Fruit fly (Drosophila melanogaster): ENCODE results near the gene mGluR.

The mGluR gene

dm6 chr4:963193-963592 lies 26.6 kb downstream of the mGluR start:
- TF ChIP-seq noc (tag; optimal IDR thresholded peaks at IDR 0.05): no peak

DNA sequence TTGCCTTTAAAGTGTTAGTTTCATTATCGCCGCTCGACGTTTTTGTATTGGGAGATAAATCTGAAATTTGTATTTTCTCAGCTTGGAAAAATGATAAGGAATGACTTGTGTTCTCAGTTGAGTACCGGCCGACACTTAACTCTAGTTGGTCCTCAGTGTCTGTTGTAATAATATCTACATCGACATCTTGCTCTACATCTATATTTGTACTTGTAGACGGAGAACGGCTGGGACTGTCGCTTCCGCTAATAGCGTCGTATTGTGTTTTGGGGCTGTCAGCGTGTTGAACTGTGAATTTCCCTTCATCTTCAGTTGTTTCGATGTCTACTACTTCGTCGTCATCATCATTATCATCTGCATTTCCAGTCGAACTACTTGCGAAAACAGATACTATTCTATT lies 27.1 kb downstream of the mGluR start:
- TF ChIP-seq noc (tag; optimal IDR thresholded peaks at IDR 0.05): no peak

DNA sequence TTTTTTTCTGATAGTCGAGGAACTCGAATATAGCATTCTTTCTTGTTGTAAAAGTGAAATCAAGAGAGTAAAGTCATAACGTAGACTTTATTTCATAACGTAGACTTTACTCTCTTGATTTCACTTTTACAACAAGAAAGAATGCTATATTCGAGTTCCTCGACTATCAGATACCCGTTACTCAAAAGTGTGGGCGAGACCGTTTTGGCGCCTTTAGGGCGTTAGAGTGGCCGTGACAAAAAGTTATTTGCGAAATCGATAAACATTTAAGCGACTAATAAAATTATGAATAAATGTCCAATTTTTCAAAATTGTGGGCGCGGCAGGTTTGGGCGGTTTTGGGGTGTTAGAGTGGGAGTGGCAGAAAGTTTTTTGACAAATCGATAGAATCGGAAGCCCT lies 34.5 kb downstream of the mGluR start:
- no peak for TF ChIP-seq noc (tag; optimal IDR thresholded peaks at IDR 0.05)

DNA sequence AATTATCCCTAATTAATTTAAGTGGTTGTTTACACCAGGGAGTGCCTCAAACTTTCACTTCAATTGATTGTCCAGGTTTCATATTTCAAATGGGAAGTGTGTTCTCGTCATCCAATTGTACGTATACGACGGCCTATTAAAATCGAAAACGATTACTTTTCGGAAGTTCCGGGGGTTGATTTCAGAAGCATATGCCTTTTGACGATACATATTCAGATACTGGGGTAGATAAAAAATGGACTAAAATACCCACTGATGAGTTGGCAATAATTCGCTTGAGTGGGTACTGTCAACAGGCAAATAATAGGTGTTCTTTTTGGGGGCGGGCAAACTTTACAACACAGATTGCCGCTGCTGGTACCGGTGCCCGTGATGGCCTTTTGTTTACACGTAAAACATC lies 38.0 kb downstream of the mGluR start:
- TF ChIP-seq noc (tag; optimal IDR thresholded peaks at IDR 0.05): no peak

DNA sequence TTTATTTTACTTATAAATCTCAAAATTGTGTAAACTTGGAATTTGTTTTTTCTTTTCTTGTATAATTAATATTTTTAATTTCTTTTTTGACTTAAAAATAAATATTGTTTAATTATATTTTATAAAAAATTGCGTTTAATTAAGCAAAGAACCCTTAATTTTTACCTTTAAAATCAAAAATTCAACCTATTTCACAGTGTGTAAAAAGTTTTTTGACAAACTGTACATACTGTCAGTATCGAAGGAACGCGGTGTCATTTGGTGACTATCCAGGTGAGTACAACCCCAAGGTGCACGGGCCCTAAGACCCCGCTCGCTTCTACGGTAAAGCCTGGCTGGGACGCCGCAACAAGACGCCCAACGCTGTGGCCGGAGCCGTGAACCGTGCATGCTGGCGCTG lies 40.0 kb downstream of the mGluR start:
- no peak for TF ChIP-seq noc (tag; optimal IDR thresholded peaks at IDR 0.05)

DNA sequence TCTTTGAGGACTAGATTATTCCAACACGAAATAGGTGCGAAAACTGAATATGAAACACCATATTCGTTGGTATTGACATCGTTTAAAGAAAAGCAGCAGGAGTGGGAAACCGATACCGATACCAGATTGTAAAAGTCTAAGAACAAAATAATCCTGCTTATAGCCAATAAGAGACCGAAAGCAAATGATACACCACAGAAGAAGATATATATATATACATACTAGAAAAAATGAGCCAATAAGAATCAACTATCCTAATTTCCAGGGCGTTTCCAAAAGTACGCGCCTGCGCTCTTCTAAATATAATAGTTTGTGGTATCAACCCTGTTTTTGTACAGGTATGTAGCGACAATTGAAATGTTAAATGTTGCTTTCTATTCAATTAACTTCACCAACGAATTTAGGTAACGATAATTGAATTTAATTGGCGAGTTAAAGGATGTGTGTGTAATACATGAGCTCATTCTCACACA lies 41.9 kb downstream of the mGluR start, which contains the start of gene fuss:
Gene fuss, minus strand, starts transcription at position 51 of the 473 bp plus-strand sequence.
- no peak for TF ChIP-seq noc (tag; optimal IDR thresholded peaks at IDR 0.05)

dm6 chr4:979634-980474 lies 43.2 kb downstream of the mGluR start:
- no peak for TF ChIP-seq noc (tag; optimal IDR thresholded peaks at IDR 0.05)

DNA sequence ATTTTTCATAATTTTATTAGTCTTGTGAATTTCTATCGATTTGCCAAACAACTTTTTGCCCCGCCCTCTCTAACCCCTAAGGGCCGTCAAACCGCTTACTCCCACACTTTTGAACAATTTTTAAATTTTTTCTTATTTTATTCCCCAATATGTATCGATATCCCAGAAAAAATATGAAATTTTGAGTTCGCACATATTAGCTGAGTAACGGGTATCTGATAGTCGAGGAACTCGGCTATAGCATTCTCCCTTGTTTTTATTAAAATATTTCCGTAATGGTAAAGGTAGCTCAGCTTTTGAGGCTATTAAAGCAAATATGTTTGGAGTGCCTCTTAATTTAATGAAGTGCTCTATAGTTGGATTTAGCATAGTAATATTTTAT lies 43.8 kb downstream of the mGluR start:
- TF ChIP-seq noc (tag; optimal IDR thresholded peaks at IDR 0.05): no peak

dm6 chr4:981157-981556 lies 44.5 kb downstream of the mGluR start:
- no peak for TF ChIP-seq noc (tag; optimal IDR thresholded peaks at IDR 0.05)

dm6 chr4:982791-983407 lies 46.3 kb downstream of the mGluR start:
- no peak for TF ChIP-seq noc (tag; optimal IDR thresholded peaks at IDR 0.05)

DNA sequence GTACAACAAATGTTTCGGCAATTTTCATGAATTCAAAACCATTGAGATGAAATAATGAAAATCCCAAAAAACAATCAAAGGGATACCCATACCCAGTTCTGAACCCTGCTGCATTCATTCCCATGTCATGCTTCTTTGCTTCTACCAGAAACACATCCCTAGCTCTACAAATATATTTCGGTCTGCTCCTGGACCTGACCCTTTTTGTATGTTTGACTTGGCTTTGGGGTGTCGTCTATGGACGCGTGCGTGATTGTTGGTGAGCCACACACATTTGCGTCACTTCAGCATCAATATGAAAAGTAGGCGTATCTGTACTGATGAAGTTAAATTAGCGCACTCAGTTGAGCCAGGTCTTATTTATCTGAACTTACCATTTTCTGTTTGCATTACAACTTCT lies 48.1 kb downstream of the mGluR start:
- no peak for TF ChIP-seq noc (tag; optimal IDR thresholded peaks at IDR 0.05)

DNA sequence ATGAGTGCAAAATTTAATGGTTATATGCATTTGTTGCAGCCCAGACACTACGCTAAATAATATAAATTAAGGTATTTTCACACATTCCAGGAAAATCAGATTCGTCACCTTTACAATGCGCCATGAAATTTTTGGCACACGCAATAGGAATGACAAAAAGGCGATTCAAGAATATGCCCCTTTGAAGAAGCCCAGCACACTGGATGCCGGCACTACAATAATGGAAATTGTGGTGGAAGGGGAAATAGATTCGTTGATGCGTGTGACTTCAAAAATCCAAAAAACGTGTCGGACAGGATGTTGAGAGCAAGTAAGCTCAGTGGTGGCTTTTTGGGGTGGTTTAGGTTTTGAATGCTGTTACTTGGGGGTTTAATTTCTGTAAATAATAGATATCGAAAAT lies 51.8 kb downstream of the mGluR start:
- no peak for TF ChIP-seq noc (tag; optimal IDR thresholded peaks at IDR 0.05)

dm6 chr4:989058-989770 lies 52.6 kb downstream of the mGluR start, which contains the start of gene toy:
TSS of gene toy (plus strand) at chr4:989725.
- no peak for TF ChIP-seq noc (tag; optimal IDR thresholded peaks at IDR 0.05)

dm6 chr4:995958-996357 lies 59.3 kb downstream of the mGluR start:
- no peak for TF ChIP-seq noc (tag; optimal IDR thresholded peaks at IDR 0.05)
